Fruit fly (Drosophila melanogaster) whole organism, wandering third instar larva: Measurements from ENCODE around the gene alt.

Experiments
- GATAd ChIP-seq: sonication (Bioruptor generic); optimal IDR thresholded peaks from 2 replicates; lab custom pipeline; 2016; ENCODE audit warnings: missing biosample characterization, missing genetic modification characterization
- Hnf4 ChIP-seq: fragments of 200-800 bp; sonication (Bioruptor generic); optimal IDR thresholded peaks from 2 replicates; lab custom pipeline; 2016; ENCODE audit warnings: missing biosample characterization, mild to moderate bottlenecking, missing genetic modification characterization
- Hr78 ChIP-seq: fragments of >200 bp; optimal IDR thresholded peaks from 2 replicates; lab custom pipeline; 2017; ENCODE audit warnings: missing biosample characterization, missing genetic modification characterization
- Myc ChIP-seq: fragments of >200 bp; optimal IDR thresholded peaks from 2 replicates; lab custom pipeline; 2017
- Rel ChIP-seq, 2 experiments: fragments of 200-800 bp; sonication (Bioruptor generic) in 1 of 2; optimal IDR thresholded peaks; 2 replicates in 1 of 2; 3 replicates in 1 of 2; lab custom pipeline; 2016 to 2019; ENCODE audit warnings: mild to moderate bottlenecking in 2 of 2, missing biosample characterization in 2 of 2, missing genetic modification characterization in 2 of 2, moderate library complexity in 1 of 2
- foxo ChIP-seq, 2 experiments: fragments of 200-800 bp; sonication (Bioruptor generic); optimal IDR thresholded peaks; 2 replicates in 1 of 2; 3 replicates in 1 of 2; lab custom pipeline; 2016 to 2017; ENCODE audit warnings: missing biosample characterization in 2 of 2, missing genetic modification characterization in 2 of 2
- psq ChIP-seq: fragments of 200-800 bp; sonication (Bioruptor generic); optimal IDR thresholded peaks from 3 replicates; lab custom pipeline; 2017; ENCODE audit warnings: missing biosample characterization, mild to moderate bottlenecking, missing genetic modification characterization, moderate library complexity
- sage ChIP-seq: fragments of 200-800 bp; sonication (Bioruptor generic); optimal IDR thresholded peaks from 2 replicates; lab custom pipeline; 2016; ENCODE audit warnings: missing biosample characterization, mild to moderate bottlenecking, missing genetic modification characterization

- no peak for TF ChIP-seq Hnf4
- no peak for TF ChIP-seq Rel (GFP tag; optimal IDR thresholded peaks at IDR 0.05; lab: Kevin White, UChicago)
- peak; percentile 82 for TF ChIP-seq Rel (tag; optimal IDR thresholded peaks at IDR 0.05; lab: Kevin White, UChicago)
- no peak for TF ChIP-seq psq (GFP tag; lab: Kevin White, UChicago)
- no peak for TF ChIP-seq sage (GFP tag; lab: Kevin White, UChicago)
- TF ChIP-seq foxo (GFP tag; optimal IDR thresholded peaks at IDR 0.05; lab: Kevin White, UChicago): no peak
- no peak for TF ChIP-seq Myc (lab: Kevin White, UChicago)
- TF ChIP-seq Hr78 (GFP tag; lab: Kevin White, UChicago): no peak
- TF ChIP-seq GATAd: no peak
Measured at dm6 chr3R:17670202-17670856, 12.0 kb downstream of the alt start.
